Worm (Caenorhabditis elegans): ENCODE results near the gene srh-192.
"Not testable (repeated sequence)": the region's sequence is repeated elsewhere in the genome, so short reads cannot be mapped to it uniquely, and the experiment has no call there.

srh-192 gene

DNA sequence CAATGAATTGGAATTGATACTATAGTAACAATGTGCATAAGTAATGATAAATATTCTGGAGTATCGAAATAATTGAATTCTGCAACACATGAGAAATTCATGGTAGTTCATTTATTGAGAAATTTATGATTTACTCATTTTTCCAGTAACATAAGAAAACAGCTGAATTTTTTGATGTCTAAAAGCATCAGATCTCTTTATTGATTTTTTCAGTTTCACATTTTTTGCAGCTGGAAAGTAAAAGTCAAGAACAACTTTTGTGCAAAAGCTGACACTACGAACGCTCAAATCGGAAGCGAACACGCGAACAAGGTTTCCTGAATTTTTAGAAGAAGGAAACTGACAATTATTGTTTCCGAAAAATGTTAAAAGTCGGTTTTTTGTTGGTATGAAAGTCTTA is 24.9 kb downstream of the srh-192 start, which contains the start of gene srh-193:
Gene srh-193 (minus strand): TSS at position 101 of the 400 bp plus-strand sequence.
- TF ChIP-seq F57C9.4, ztf-18, nhr-80 (tag; optimal IDR thresholded peaks at IDR 0.05): not testable (repeated sequence)

- TF ChIP-seq unc-62 (GFP tag; optimal IDR thresholded peaks at IDR 0.05); mes-4 (tag; optimal IDR thresholded peaks at IDR 0.05); nfya-1 (tag; optimal IDR thresholded peaks at IDR 0.05; ENCODE audit: borderline replicate concordance, insufficient read depth): not testable (repeated sequence)
Measured at ce11 chrV:4284737-4285136, 30.2 kb downstream of the srh-192 start, which contains the start of gene srt-19. Gene srt-19 (plus strand): TSS chrV:4285037.

- not testable (repeated sequence) for TF ChIP-seq snpc-1.3 (tag; optimal IDR thresholded peaks at IDR 0.05; ENCODE audit: insufficient read depth); snpc-4 (GFP tag; optimal IDR thresholded peaks at IDR 0.05); snpc-4 (tag; optimal IDR thresholded peaks at IDR 0.05); ztf-18 (tag; optimal IDR thresholded peaks at IDR 0.05)
Measured at ce11 chrV:4281699-4282098, 33.3 kb downstream of the srh-192 start, which contains the start of gene srt-37. Gene srt-37 (minus strand): TSS chrV:4281799.

DNA sequence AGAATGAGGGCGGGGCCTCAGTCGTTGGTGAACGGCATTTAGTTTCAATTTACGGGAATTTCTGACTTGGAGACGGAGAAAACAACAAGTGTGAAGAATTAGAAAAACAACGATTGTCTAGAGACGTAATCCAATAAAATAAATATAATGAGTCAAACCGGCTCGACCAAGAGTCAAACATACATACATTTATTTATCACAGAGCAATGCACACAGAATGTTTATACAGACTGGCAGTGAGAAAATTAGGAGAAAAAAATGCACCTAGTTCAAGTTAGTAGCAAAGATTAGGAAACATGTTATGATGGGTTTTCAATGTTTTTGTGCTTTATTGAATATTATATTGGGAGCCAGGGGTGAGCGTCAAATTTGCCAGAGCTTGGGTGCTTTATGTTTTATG is 36.2 kb downstream of the srh-192 start, which contains the start of gene srt-20:
Gene srt-20 (minus strand): TSS at position 101 of the 400 bp plus-strand sequence.
- not testable (repeated sequence) for TF ChIP-seq aptf-2 (GFP tag; conservative IDR thresholded peaks at IDR 0.05); hrde-1 (tag; optimal IDR thresholded peaks at IDR 0.05; ENCODE audit: borderline replicate concordance); lin-40 (tag; optimal IDR thresholded peaks at IDR 0.05)

- no peak for TF ChIP-seq zfh-2 (GFP tag; conservative IDR thresholded peaks at IDR 0.05)
- no peak for TF ChIP-seq F10E7.11 (tag; optimal IDR thresholded peaks at IDR 0.05)
- TF ChIP-seq F49E8.2 (tag; optimal IDR thresholded peaks at IDR 0.05; ENCODE audit: insufficient read depth) = no peak
- no peak for TF ChIP-seq die-1 (tag; optimal IDR thresholded peaks at IDR 0.05)
- TF ChIP-seq snpc-4 (GFP tag; optimal IDR thresholded peaks at IDR 0.05) = no peak
- no peak for TF ChIP-seq snpc-4 (tag; optimal IDR thresholded peaks at IDR 0.05)
- no peak for TF ChIP-seq nfyb-1 (GFP tag; IDR thresholded peaks at IDR 0.05)
- TF ChIP-seq dpff-1 (tag; optimal IDR thresholded peaks at IDR 0.05) = no peak
- no peak for TF ChIP-seq fkh-3 (tag; optimal IDR thresholded peaks at IDR 0.05)
- TF ChIP-seq tbx-9 (tag; optimal IDR thresholded peaks at IDR 0.05; ENCODE audit: borderline replicate concordance) = no peak
- no peak for TF ChIP-seq chd-7 (tag; optimal IDR thresholded peaks at IDR 0.05)
- no peak for TF ChIP-seq mcd-1 (GFP tag; IDR thresholded peaks at IDR 0.05)
- TF ChIP-seq F57C9.4 (tag; optimal IDR thresholded peaks at IDR 0.05) = no peak
- no peak for TF ChIP-seq lag-1 (GFP tag; IDR thresholded peaks at IDR 0.05)
- TF ChIP-seq pha-4 (tag; optimal IDR thresholded peaks at IDR 0.05) = no peak
- TF ChIP-seq hmg-1.2 (GFP tag; IDR thresholded peaks at IDR 0.05) = no peak
- TF ChIP-seq B0336.3 (GFP tag; IDR thresholded peaks at IDR 0.05) = no peak
- no peak for TF ChIP-seq let-607 (tag; optimal IDR thresholded peaks at IDR 0.05)
- TF ChIP-seq F22D6.2 (tag; optimal IDR thresholded peaks at IDR 0.05) = no peak
- no peak for TF ChIP-seq ztf-6 (GFP tag; IDR thresholded peaks at IDR 0.05)
- TF ChIP-seq Y56A3A.18 (GFP tag; IDR thresholded peaks at IDR 0.05) = no peak
Measured at ce11 chrV:4273372-4273771, 41.6 kb downstream of the srh-192 start.

All from whole organism, young adult.